Worm (Caenorhabditis elegans) whole organism, young adult: ENCODE data around the gene Y39A1A.31.

Source experiments
- B0019.2 ChIP-seq: fragments of 200-800 bp; sonication (Bioruptor generic); conservative IDR thresholded peaks from 2 replicates; pipeline ENCODE4 v1.3.6; 2022; ENCODE audit warnings: missing genetic modification reagents, missing genetic modification characterization, missing compliant biosample characterization
- F57C9.4 ChIP-seq: sonication (generic microtip); optimal IDR thresholded peaks from 2 replicates; lab custom pipeline; 2017; ENCODE audit warnings: mild to moderate bottlenecking, missing genetic modification characterization, missing compliant biosample characterization
- Y53G8AR.9 ChIP-seq: fragments of 200-800 bp; sonication (Bioruptor generic); conservative IDR thresholded peaks from 2 replicates; pipeline ENCODE4 v1.3.6; 2022; ENCODE audit warnings: missing genetic modification reagents, missing genetic modification characterization, missing compliant biosample characterization
- ama-1 ChIP-seq, 3 experiments: fragments of 150-350 bp in 1 of 3; sonication (generic microtip) in 2 of 3; optimal IDR thresholded peaks; 2 replicates each; lab custom pipeline; 2014 to 2018; ENCODE audit warnings: missing biosample characterization in 2 of 3, missing genetic modification characterization in 2 of 3, missing genetic modification reagents in 2 of 3
- atf-7 ChIP-seq: sonication (generic microtip); optimal IDR thresholded peaks from 2 replicates; lab custom pipeline; 2017; ENCODE audit warnings: mild to moderate bottlenecking, missing genetic modification characterization, missing compliant biosample characterization
- bed-2 ChIP-seq: fragments of 200-800 bp; sonication (Bioruptor generic); IDR thresholded peaks from 2 replicates; pipeline ENCODE4 v1.3.6; 2022; ENCODE audit warnings: missing genetic modification reagents, missing genetic modification characterization, missing compliant biosample characterization
- cebp-2 ChIP-seq: fragments of 200-800 bp; sonication (Bioruptor generic); IDR thresholded peaks from 2 replicates; pipeline ENCODE4 v1.3.6; 2022; ENCODE audit warnings: missing genetic modification characterization, missing compliant biosample characterization
- ceh-27 ChIP-seq: fragments of 200-800 bp; sonication (Bioruptor generic); optimal IDR thresholded peaks from 2 replicates; lab custom pipeline; 2018; ENCODE audit warnings: mild to moderate bottlenecking, missing genetic modification characterization, moderate library complexity, missing compliant biosample characterization
- ceh-40 ChIP-seq: fragments of 200-800 bp; sonication (Bioruptor generic); IDR thresholded peaks from 2 replicates; pipeline ENCODE4 v1.3.6; 2022; ENCODE audit warnings: missing genetic modification characterization, missing compliant biosample characterization
- chd-7 ChIP-seq: sonication (generic microtip); optimal IDR thresholded peaks from 2 replicates; lab custom pipeline; 2016; ENCODE audit warnings: mild to moderate bottlenecking, missing genetic modification characterization, moderate library complexity, missing compliant biosample characterization
- efl-1 ChIP-seq: fragments of 150-350 bp; optimal IDR thresholded peaks from 2 replicates; lab custom pipeline; 2014; ENCODE audit warnings: missing biosample characterization, missing genetic modification reagents, missing genetic modification characterization
- egl-18 ChIP-seq: fragments of 200-800 bp; sonication (Bioruptor generic); IDR thresholded peaks from 2 replicates; pipeline ENCODE4 v1.3.6; 2022; ENCODE audit warnings: missing genetic modification reagents, missing genetic modification characterization, missing compliant biosample characterization
- ekl-4 ChIP-seq: fragments of 200-800 bp; sonication (Bioruptor generic); IDR thresholded peaks from 2 replicates; pipeline ENCODE4 v1.3.6; 2022; ENCODE audit warnings: missing genetic modification reagents, missing genetic modification characterization, missing compliant biosample characterization
- fkh-3 ChIP-seq: sonication (generic microtip); optimal IDR thresholded peaks from 2 replicates; lab custom pipeline; 2016; ENCODE audit warnings: mild to moderate bottlenecking, missing genetic modification characterization, missing compliant biosample characterization
- gei-17 ChIP-seq: fragments of 200-800 bp; sonication (Bioruptor generic); optimal IDR thresholded peaks from 2 replicates; lab custom pipeline; 2018; ENCODE audit warnings: mild to moderate bottlenecking, missing genetic modification characterization, missing compliant biosample characterization
- lag-1 ChIP-seq: fragments of 200-800 bp; sonication (Bioruptor generic); IDR thresholded peaks from 2 replicates; pipeline ENCODE4 v1.3.6; 2022; ENCODE audit warnings: missing genetic modification reagents, missing genetic modification characterization, missing compliant biosample characterization
- lin-26 ChIP-seq: fragments of 200-800 bp; sonication (Bioruptor generic); IDR thresholded peaks from 2 replicates; pipeline ENCODE4 v1.3.6; 2022; ENCODE audit warnings: missing genetic modification reagents, missing genetic modification characterization, missing compliant biosample characterization
- lin-40 ChIP-seq: sonication (generic microtip); optimal IDR thresholded peaks from 2 replicates; lab custom pipeline; 2016; ENCODE audit warnings: missing genetic modification characterization, mild to moderate bottlenecking, missing compliant biosample characterization, missing genotype, missing genetic modification reagents
- lsl-1 ChIP-seq: fragments of 200-800 bp; sonication (Bioruptor generic); optimal IDR thresholded peaks from 2 replicates; lab custom pipeline; 2018; ENCODE audit warnings: mild to moderate bottlenecking, missing genetic modification characterization, moderate library complexity, missing compliant biosample characterization
- mcd-1 ChIP-seq: fragments of 200-800 bp; sonication (Bioruptor generic); IDR thresholded peaks from 2 replicates; pipeline ENCODE4 v1.3.6; 2022; ENCODE audit warnings: missing genetic modification reagents, missing genetic modification characterization, missing compliant biosample characterization
- mel-28 ChIP-seq: sonication (generic microtip); optimal IDR thresholded peaks from 2 replicates; lab custom pipeline; 2016; ENCODE audit warnings: borderline replicate concordance, mild to moderate bottlenecking, missing genetic modification characterization, missing compliant biosample characterization
- mes-4 ChIP-seq: sonication (generic microtip); optimal IDR thresholded peaks from 2 replicates; lab custom pipeline; 2016; ENCODE audit warnings: missing genotype, missing genetic modification characterization, missing compliant biosample characterization
- nfya-1 ChIP-seq: sonication (generic microtip); optimal IDR thresholded peaks from 2 replicates; lab custom pipeline; 2017; ENCODE audit warnings: antibody characterized with exemption, missing compliant biosample characterization, missing genetic modification characterization, borderline replicate concordance; ENCODE audit not compliant: insufficient read depth
- nfya-2 ChIP-seq: fragments of 200-800 bp; sonication (Bioruptor generic); IDR thresholded peaks from 2 replicates; pipeline ENCODE4 v1.3.6; 2022; ENCODE audit warnings: missing genetic modification reagents, missing genetic modification characterization, missing compliant biosample characterization
- nfyb-1 ChIP-seq: fragments of 200-800 bp; sonication (Bioruptor generic); IDR thresholded peaks from 2 replicates; pipeline ENCODE4 v1.3.6; 2022; ENCODE audit warnings: missing genetic modification reagents, missing genetic modification characterization, missing compliant biosample characterization
- nhr-179 ChIP-seq: sonication (generic microtip); optimal IDR thresholded peaks from 2 replicates; lab custom pipeline; 2016; ENCODE audit warnings: mild to moderate bottlenecking, missing genetic modification characterization, missing compliant biosample characterization
- nhr-80 ChIP-seq: sonication (generic microtip); optimal IDR thresholded peaks from 2 replicates; lab custom pipeline; 2016; ENCODE audit warnings: missing genetic modification characterization, missing compliant biosample characterization
- pbrm-1 ChIP-seq: fragments of 200-800 bp; sonication (Bioruptor generic); IDR thresholded peaks from 2 replicates; pipeline ENCODE4 v1.3.6; 2022; ENCODE audit warnings: missing genetic modification reagents, missing genetic modification characterization, missing compliant biosample characterization
- rpc-1 ChIP-seq, 2 experiments: fragments of 150-350 bp in 1 of 2; sonication (generic microtip) in 1 of 2; optimal IDR thresholded peaks; 2 replicates each; lab custom pipeline; 2014 to 2018; ENCODE audit warnings: missing biosample characterization in 1 of 2, missing genetic modification characterization in 1 of 2, missing genetic modification reagents in 1 of 2, missing genotype in 1 of 2
- sdz-38 ChIP-seq: sonication (generic microtip); optimal IDR thresholded peaks from 2 replicates; lab custom pipeline; 2016; ENCODE audit warnings: missing genotype, missing genetic modification characterization, missing compliant biosample characterization
- snpc-4 ChIP-seq, 5 experiments: fragments of 150-350 bp in 1 of 5; sonication (generic microtip) in 4 of 5; optimal IDR thresholded peaks; 2 replicates each; lab custom pipeline; 2014 to 2018; ENCODE audit warnings: missing genetic modification characterization in 5 of 5, missing biosample characterization in 3 of 5, antibody characterized with exemption in 2 of 5, mild to moderate bottlenecking in 2 of 5, missing compliant biosample characterization in 2 of 5, missing genotype in 2 of 5, moderate library complexity in 2 of 5, missing genetic modification reagents in 1 of 5
- somi-1 ChIP-seq: fragments of 200-800 bp; sonication (Bioruptor generic); optimal IDR thresholded peaks from 2 replicates; lab custom pipeline; 2018; ENCODE audit warnings: mild to moderate bottlenecking, missing genetic modification characterization, missing compliant biosample characterization
- zfh-2 ChIP-seq: fragments of 200-800 bp; sonication (Bioruptor generic); conservative IDR thresholded peaks from 2 replicates; pipeline ENCODE4 v1.3.6; 2022; ENCODE audit warnings: missing genetic modification reagents, missing genetic modification characterization, missing compliant biosample characterization
- ztf-18 ChIP-seq: sonication (generic microtip); optimal IDR thresholded peaks from 2 replicates; lab custom pipeline; 2016; ENCODE audit warnings: missing genotype, mild to moderate bottlenecking, missing genetic modification characterization, missing compliant biosample characterization
- ztf-25 ChIP-seq: fragments of 200-800 bp; sonication (Bioruptor generic); IDR thresholded peaks from 2 replicates; pipeline ENCODE4 v1.3.6; 2022; ENCODE audit warnings: missing genetic modification reagents, missing genetic modification characterization, missing compliant biosample characterization
- ztf-26 ChIP-seq: sonication (generic microtip); optimal IDR thresholded peaks from 2 replicates; lab custom pipeline; 2017; ENCODE audit warnings: missing genetic modification characterization, missing compliant biosample characterization

Y39A1A.31 gene

ce11 chrIII:10720170-10720569 is 31.2 kb upstream of the Y39A1A.31 start (continued):
- TF ChIP-seq bed-2 (GFP tag; lab: Robert Waterston, UW) (no peak), somi-1 (GFP tag; lab: Kevin White, UChicago) (peak; percentile 83), ztf-18 (peak; percentile 44)

ce11 chrIII:10719057-10719456 is 30.1 kb upstream of the Y39A1A.31 start:
- TF ChIP-seq ama-1 (optimal IDR thresholded peaks at IDR 0.05; lab: Kevin White, UChicago) = peak; percentile 52
- TF ChIP-seq ama-1 (GFP tag; optimal IDR thresholded peaks at IDR 0.05; lab: Kevin White, UChicago) = no peak
- no peak for TF ChIP-seq F57C9.4
- TF ChIP-seq atf-7 (tag; lab: Kevin White, UChicago) = peak; percentile 18
- 0 out of 2 replicates have a peak, but pooled peaks have one; percentile 40 for TF ChIP-seq zfh-2
- no peak for TF ChIP-seq snpc-4 (GFP tag; optimal IDR thresholded peaks at IDR 0.05; lab: Kevin White, UChicago)
- no peak for TF ChIP-seq snpc-4 (tag; optimal IDR thresholded peaks at IDR 0.05; lab: Kevin White, UChicago)
- TF ChIP-seq rpc-1 (optimal IDR thresholded peaks at IDR 0.05; lab: Kevin White, UChicago) = no peak
- TF ChIP-seq rpc-1 (tag; optimal IDR thresholded peaks at IDR 0.05; lab: Kevin White, UChicago) = no peak
- TF ChIP-seq chd-7 (tag; lab: Kevin White, UChicago) = peak; percentile 38
- no peak for TF ChIP-seq somi-1 (GFP tag; lab: Kevin White, UChicago)
- peak; percentile 26; the same call in 1 of the 2 replicates for TF ChIP-seq lin-26 (GFP tag; lab: Robert Waterston, UW)
- peak; percentile 32 for TF ChIP-seq nhr-80 (tag; lab: Kevin White, UChicago)
- no peak for TF ChIP-seq ceh-27
- no peak for TF ChIP-seq nhr-179 (tag; lab: Kevin White, UChicago)
- TF ChIP-seq ceh-40 (GFP tag; lab: Robert Waterston, UW) = no peak
- TF ChIP-seq nfyb-1 (GFP tag; lab: Robert Waterston, UW) = peak; percentile 24
- TF ChIP-seq lin-40 (tag; lab: Kevin White, UChicago) = peak; percentile 11
- TF ChIP-seq lsl-1 (GFP tag; lab: Kevin White, UChicago) = no peak
- TF ChIP-seq fkh-3 (tag; lab: Kevin White, UChicago) = no peak
- TF ChIP-seq pbrm-1 (GFP tag; lab: Robert Waterston, UW) = 0 out of 2 replicates have a peak, but pooled peaks have one; percentile 9
- TF ChIP-seq mcd-1 = 0 out of 2 replicates have a peak, but pooled peaks have one; percentile 20
- no peak for TF ChIP-seq nfya-1 (tag; lab: Kevin White, UChicago)
- TF ChIP-seq mes-4 (tag; lab: Kevin White, UChicago) = no peak
- no peak for TF ChIP-seq mel-28 (tag; lab: Kevin White, UChicago)
- TF ChIP-seq egl-18 = no peak
- no peak for TF ChIP-seq gei-17 (GFP tag; lab: Kevin White, UChicago)
- no peak for TF ChIP-seq ztf-25 (GFP tag; lab: Robert Waterston, UW)
- TF ChIP-seq cebp-2 (GFP tag; lab: Robert Waterston, UW) = 0 out of 2 replicates have a peak, but pooled peaks have one; percentile 66
- TF ChIP-seq sdz-38 = no peak
- TF ChIP-seq ztf-26 (tag; lab: Kevin White, UChicago) = peak; percentile 23
- no peak for TF ChIP-seq nfya-2 (GFP tag; lab: Robert Waterston, UW)
- no peak for TF ChIP-seq Y53G8AR.9 (GFP tag; lab: Robert Waterston, UW)
- 0 out of 2 replicates have a peak, but pooled peaks have one; percentile 22 for TF ChIP-seq ekl-4 (GFP tag; lab: Robert Waterston, UW)
- no peak for TF ChIP-seq efl-1 (GFP tag; lab: Kevin White, UChicago)
- no peak for TF ChIP-seq B0019.2 (GFP tag; lab: Robert Waterston, UW)
- no peak for TF ChIP-seq lag-1
- TF ChIP-seq, all 124 proteins: peak for 13
